Fruit fly (Drosophila melanogaster) whole organism, embryonic: ENCODE measurements around the gene CG6216.

Source experiments
- CG11560 ChIP-seq: fragments of 200-800 bp; sonication (Bioruptor generic); IDR thresholded peaks from 3 replicates; pipeline ENCODE4 v1.3.6; 2022; ENCODE audit warnings: missing biosample characterization, missing genetic modification characterization
- CG11696 ChIP-seq: fragments of 200-800 bp; sonication (Bioruptor generic); IDR thresholded peaks from 2 replicates; pipeline ENCODE4 v1.3.6; 2022; ENCODE audit warnings: missing biosample characterization, missing genetic modification characterization
- CG12659 ChIP-seq: fragments of 200-800 bp; sonication (Bioruptor generic); optimal IDR thresholded peaks from 3 replicates; lab custom pipeline; 2017; ENCODE audit warnings: mild to moderate bottlenecking, missing biosample characterization, missing genetic modification reagents, missing genetic modification characterization
- CG12769 ChIP-seq: fragments of 200-800 bp; sonication (Bioruptor generic); optimal IDR thresholded peaks from 2 replicates; lab custom pipeline; 2019; ENCODE audit warnings: missing biosample characterization, mild to moderate bottlenecking, missing genetic modification characterization, moderate library complexity
- CG13123 ChIP-seq: fragments of 200-800 bp; sonication (Bioruptor generic); optimal IDR thresholded peaks from 2 replicates; lab custom pipeline; 2016; ENCODE audit warnings: missing biosample characterization, missing genetic modification characterization
- CG13287 ChIP-seq: fragments of 200-800 bp; sonication (Bioruptor generic); IDR thresholded peaks from 2 replicates; pipeline ENCODE4 v1.3.6; 2022; ENCODE audit warnings: missing biosample characterization, missing genetic modification characterization; ENCODE audit not compliant: partially characterized antibody
- CG1529 ChIP-seq: fragments of 200-800 bp; sonication (Bioruptor generic); optimal IDR thresholded peaks from 3 replicates; lab custom pipeline; 2018; ENCODE audit warnings: missing biosample characterization, missing genetic modification characterization
- CG1602 ChIP-seq: fragments of 200-800 bp; sonication (Bioruptor generic); optimal IDR thresholded peaks from 3 replicates; lab custom pipeline; 2016; ENCODE audit warnings: missing biosample characterization, missing genetic modification characterization
- CG16813 ChIP-seq: fragments of 200-800 bp; sonication (Bioruptor generic); IDR thresholded peaks from 3 replicates; pipeline ENCODE4 v1.3.6; 2022; ENCODE audit warnings: missing biosample characterization, missing genetic modification characterization; ENCODE audit not compliant: partially characterized antibody
- CG17186 ChIP-seq: fragments of 200-800 bp; sonication (Bioruptor generic); optimal IDR thresholded peaks from 3 replicates; lab custom pipeline; 2017; ENCODE audit warnings: missing biosample characterization, missing genetic modification reagents, missing genetic modification characterization
- CG17568 ChIP-seq: fragments of 200-800 bp; sonication (Bioruptor generic); optimal IDR thresholded peaks from 2 replicates; lab custom pipeline; 2018; ENCODE audit warnings: missing biosample characterization, mild to moderate bottlenecking, missing genetic modification characterization, moderate library complexity
- CG17829 ChIP-seq: fragments of 200-800 bp; optimal IDR thresholded peaks from 2 replicates; lab custom pipeline; 2019; ENCODE audit warnings: missing biosample characterization, mild to moderate bottlenecking, missing genetic modification characterization, moderate library complexity
- CG17912 ChIP-seq: fragments of 200-800 bp; sonication (Bioruptor generic); optimal IDR thresholded peaks from 2 replicates; lab custom pipeline; 2018; ENCODE audit warnings: missing biosample characterization, mild to moderate bottlenecking, missing genetic modification characterization
- CG2120 ChIP-seq: fragments of 200-800 bp; sonication (Bioruptor generic); optimal IDR thresholded peaks from 3 replicates; lab custom pipeline; 2016; ENCODE audit warnings: missing biosample characterization, missing genetic modification characterization
- CG2712 ChIP-seq: fragments of 200-800 bp; optimal IDR thresholded peaks from 3 replicates; lab custom pipeline; 2019; ENCODE audit warnings: missing biosample characterization, mild to moderate bottlenecking, missing genetic modification characterization, moderate library complexity
- CG30020 ChIP-seq: fragments of 200-800 bp; optimal IDR thresholded peaks from 2 replicates; lab custom pipeline; 2019; ENCODE audit warnings: missing biosample characterization, mild to moderate bottlenecking, missing genetic modification characterization, moderate library complexity
- CG30431 ChIP-seq: fragments of 200-800 bp; sonication (Bioruptor generic); optimal IDR thresholded peaks from 2 replicates; lab custom pipeline; 2017; ENCODE audit warnings: missing biosample characterization, missing genetic modification characterization
- CG34422 ChIP-seq: fragments of 200-800 bp; sonication (Bioruptor generic); IDR thresholded peaks from 3 replicates; pipeline ENCODE4 v1.3.6; 2022; ENCODE audit warnings: missing biosample characterization, missing genetic modification characterization
- CG42726 ChIP-seq: fragments of 200-800 bp; sonication (Bioruptor generic); IDR thresholded peaks from 2 replicates; pipeline ENCODE4 v1.3.6; 2022; ENCODE audit warnings: missing biosample characterization, missing genetic modification characterization; ENCODE audit not compliant: partially characterized antibody
- CG4282 ChIP-seq: fragments of 200-800 bp; sonication (Bioruptor generic); optimal IDR thresholded peaks from 2 replicates; lab custom pipeline; 2016; ENCODE audit warnings: missing biosample characterization, missing genetic modification characterization
- CG6791 ChIP-seq: fragments of 200-800 bp; sonication (Bioruptor generic); IDR thresholded peaks from 3 replicates; pipeline ENCODE4 v1.3.6; 2022; ENCODE audit warnings: missing biosample characterization, missing genetic modification characterization; ENCODE audit not compliant: partially characterized antibody
- CG8924 ChIP-seq: fragments of 200-800 bp; optimal IDR thresholded peaks from 3 replicates; lab custom pipeline; 2019; ENCODE audit warnings: missing biosample characterization, mild to moderate bottlenecking, missing genetic modification characterization, moderate library complexity
- CHES-1-like ChIP-seq: fragments of 200-800 bp; sonication (Bioruptor generic); optimal IDR thresholded peaks from 2 replicates; lab custom pipeline; 2016; ENCODE audit warnings: missing biosample characterization, missing genetic modification characterization
- CTCF ChIP-seq: fragments of 200-800 bp; sonication (Bioruptor generic); optimal IDR thresholded peaks from 2 replicates; lab custom pipeline; 2017; ENCODE audit warnings: missing biosample characterization, mild to moderate bottlenecking, missing genetic modification characterization, moderate library complexity
- Dek ChIP-seq: fragments of 200-800 bp; sonication (Bioruptor generic); optimal IDR thresholded peaks from 3 replicates; lab custom pipeline; 2019; ENCODE audit warnings: missing biosample characterization, mild to moderate bottlenecking, missing genetic modification characterization, moderate library complexity
- GATAe ChIP-seq: fragments of 200-800 bp; sonication (Bioruptor generic); conservative IDR thresholded peaks from 2 replicates; pipeline ENCODE4 v1.3.6; 2022; ENCODE audit warnings: missing biosample characterization, missing genetic modification characterization
- H15 ChIP-seq: fragments of 200-800 bp; sonication (Bioruptor generic); IDR thresholded peaks from 3 replicates; pipeline ENCODE4 v1.3.6; 2022; ENCODE audit warnings: missing biosample characterization, missing genetic modification characterization
- HmgZ ChIP-seq: fragments of 200-800 bp; sonication (Bioruptor generic); optimal IDR thresholded peaks from 2 replicates; lab custom pipeline; 2018; ENCODE audit warnings: missing biosample characterization, mild to moderate bottlenecking, missing genetic modification characterization
- Hmr ChIP-seq: fragments of 200-800 bp; sonication (Bioruptor generic); optimal IDR thresholded peaks from 3 replicates; lab custom pipeline; 2017; ENCODE audit warnings: mild to moderate bottlenecking, missing biosample characterization, missing genetic modification reagents, missing genetic modification characterization
- MBD-R2 ChIP-seq: fragments of 200-800 bp; sonication (Bioruptor generic); IDR thresholded peaks from 2 replicates; pipeline ENCODE4 v1.3.6; 2022; ENCODE audit warnings: missing biosample characterization, missing genetic modification characterization
- MTF-1 ChIP-seq: fragments of 200-800 bp; sonication (Bioruptor generic); optimal IDR thresholded peaks from 2 replicates; lab custom pipeline; 2018; ENCODE audit warnings: missing biosample characterization, mild to moderate bottlenecking, missing genetic modification characterization, borderline replicate concordance
- Sin3A ChIP-seq: fragments of >200 bp; optimal IDR thresholded peaks from 2 replicates; lab custom pipeline; 2018
- bbx ChIP-seq: fragments of 200-800 bp; sonication (Bioruptor generic); IDR thresholded peaks from 2 replicates; pipeline ENCODE4 v1.3.6; 2022; ENCODE audit warnings: missing biosample characterization, missing genetic modification characterization; ENCODE audit not compliant: partially characterized antibody
- caup ChIP-seq: fragments of 200-800 bp; sonication (Bioruptor generic); optimal IDR thresholded peaks from 3 replicates; lab custom pipeline; 2017; ENCODE audit warnings: missing biosample characterization, mild to moderate bottlenecking, missing genetic modification characterization, moderate library complexity; ENCODE audit not compliant: severe bottlenecking
- dm ChIP-seq: fragments of 200-800 bp; sonication (Bioruptor generic); optimal IDR thresholded peaks from 3 replicates; lab custom pipeline; 2016; ENCODE audit warnings: missing biosample characterization, missing genetic modification characterization
- ewg ChIP-seq: fragments of 200-800 bp; sonication (Bioruptor generic); optimal IDR thresholded peaks from 3 replicates; lab custom pipeline; 2017; ENCODE audit warnings: mild to moderate bottlenecking, missing biosample characterization, missing genetic modification reagents, missing genetic modification characterization
- ftz-f1 ChIP-seq: fragments of 200-800 bp; sonication (Bioruptor generic); optimal IDR thresholded peaks from 2 replicates; lab custom pipeline; 2016; ENCODE audit warnings: missing biosample characterization, missing genetic modification characterization
- gcm2 ChIP-seq: fragments of 200-800 bp; sonication (Bioruptor generic); optimal IDR thresholded peaks from 2 replicates; lab custom pipeline; 2016; ENCODE audit warnings: missing biosample characterization, missing genetic modification characterization
- gfzf ChIP-seq: fragments of 200-800 bp; sonication (Bioruptor generic); optimal IDR thresholded peaks from 2 replicates; lab custom pipeline; 2016; ENCODE audit warnings: missing biosample characterization, mild to moderate bottlenecking, missing genetic modification characterization, moderate library complexity
- grau ChIP-seq: fragments of 200-800 bp; optimal IDR thresholded peaks from 3 replicates; lab custom pipeline; 2019; ENCODE audit warnings: missing biosample characterization, mild to moderate bottlenecking, missing genetic modification characterization, moderate library complexity
- grn ChIP-seq: fragments of 200-800 bp; sonication (Bioruptor generic); optimal IDR thresholded peaks from 3 replicates; lab custom pipeline; 2017; ENCODE audit warnings: missing biosample characterization, missing genetic modification characterization
- gro ChIP-seq: fragments of 200-800 bp; sonication (Bioruptor generic); optimal IDR thresholded peaks from 2 replicates; lab custom pipeline; 2016; ENCODE audit warnings: missing biosample characterization, missing genetic modification characterization
- her ChIP-seq: fragments of 200-800 bp; sonication (Bioruptor generic); optimal IDR thresholded peaks from 2 replicates; lab custom pipeline; 2016; ENCODE audit warnings: missing biosample characterization, missing genetic modification characterization
- insv ChIP-seq, 2 experiments: fragments of 200-800 bp; sonication (Bioruptor generic); optimal IDR thresholded peaks; 3 replicates each; lab custom pipeline; 2016 to 2018; ENCODE audit warnings: missing biosample characterization in 2 of 2, missing genetic modification characterization in 2 of 2
- inv ChIP-seq: fragments of 200-800 bp; sonication (Bioruptor generic); IDR thresholded peaks from 2 replicates; pipeline ENCODE4 v1.3.6; 2022; ENCODE audit warnings: missing biosample characterization, missing genetic modification characterization; ENCODE audit not compliant: partially characterized antibody
- odd ChIP-seq: fragments of 200-800 bp; sonication (Bioruptor generic); optimal IDR thresholded peaks from 2 replicates; lab custom pipeline; 2017; ENCODE audit warnings: missing biosample characterization, mild to moderate bottlenecking, missing genetic modification characterization
- sens ChIP-seq: fragments of 200-800 bp; sonication (Bioruptor generic); peaks from one replicate; lab custom pipeline; 2016; ENCODE audit warnings: missing biosample characterization, missing genetic modification characterization
- sqz ChIP-seq: fragments of 200-800 bp; sonication (Bioruptor generic); optimal IDR thresholded peaks from 3 replicates; lab custom pipeline; 2018; ENCODE audit warnings: missing biosample characterization, mild to moderate bottlenecking, missing genetic modification characterization
- zf30C ChIP-seq: fragments of 200-800 bp; sonication (Bioruptor generic); optimal IDR thresholded peaks from 3 replicates; lab custom pipeline; 2018; ENCODE audit warnings: missing biosample characterization, mild to moderate bottlenecking, missing genetic modification characterization

CG6216 gene

DNA sequence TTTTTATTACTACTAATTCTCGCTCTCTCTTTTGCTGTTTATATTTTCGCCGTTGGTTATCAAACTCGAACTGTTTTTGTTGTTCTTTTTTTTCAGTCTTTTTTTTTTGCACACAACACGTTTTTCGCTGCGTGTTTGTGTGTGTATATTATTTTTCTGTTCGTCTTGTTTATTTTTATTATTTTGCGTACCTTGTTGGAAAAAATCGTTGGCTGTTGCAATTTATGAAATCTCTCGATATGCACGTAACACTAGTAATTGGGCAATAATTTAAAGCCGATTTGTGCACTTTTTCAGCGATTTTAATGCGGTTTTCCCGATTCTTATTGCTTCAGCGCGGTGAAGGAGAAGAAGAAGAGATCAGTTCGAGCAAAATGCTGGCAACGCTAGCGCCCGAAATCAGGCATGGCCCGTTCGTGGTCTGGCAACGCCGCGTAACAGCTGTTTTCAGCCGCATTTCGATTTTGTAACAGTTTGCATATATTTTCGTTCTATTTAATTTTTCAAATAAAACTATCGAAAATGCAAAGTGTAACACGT lies 30.1 kb downstream of the CG6216 start, which contains the start of the genes FoxK and mRpL2 (continued):
- TF ChIP-seq zf30C (GFP tag; lab: Kevin White, UChicago), result peak; percentile 30
- TF ChIP-seq HmgZ (tag; lab: Kevin White, UChicago), result peak; percentile 54
- TF ChIP-seq CG16813 (GFP tag; lab: Robert Waterston, UW), result no peak
- TF ChIP-seq Dek (tag; lab: Kevin White, UChicago), result no peak
- TF ChIP-seq CG11696 (GFP tag; lab: Robert Waterston, UW), result no peak
- peak; percentile 29 for TF ChIP-seq CG30020
- peak; percentile 48 for TF ChIP-seq gfzf
- peak; percentile 54; the same call in 2 of the 3 replicates for TF ChIP-seq CG6791
- TF ChIP-seq odd (GFP tag; lab: Kevin White, UChicago), result no peak
- peak in 1 of 2 experiments; percentile 38 for TF ChIP-seq insv (GFP tag; optimal IDR thresholded peaks at IDR 0.05; lab: Kevin White, UChicago)
- peak; percentile 21 for TF ChIP-seq CG8924 (tag; lab: Kevin White, UChicago)
- peak; percentile 83 for TF ChIP-seq sqz
- TF ChIP-seq MBD-R2, result peak; percentile 89
- TF ChIP-seq CG42726 (GFP tag; lab: Robert Waterston, UW), result 0 out of 2 replicates have a peak, but pooled peaks have one; percentile 29
- TF ChIP-seq CG1529, result no peak
- no peak for TF ChIP-seq CG30431
- peak; percentile 6 for TF ChIP-seq caup (GFP tag; lab: Kevin White, UChicago)
- peak; percentile 25 for TF ChIP-seq CG17829
- peak; percentile 40 for TF ChIP-seq CG2120
- TF ChIP-seq gcm2 (GFP tag; lab: Kevin White, UChicago), result peak; percentile 2
- TF ChIP-seq CG17568 (GFP tag; lab: Kevin White, UChicago), result no peak
- TF ChIP-seq GATAe (GFP tag; lab: Robert Waterston, UW), result no peak
- peak; percentile 57; the same call in 1 of the 2 replicates for TF ChIP-seq CG13287 (GFP tag; lab: Robert Waterston, UW)
- peak; percentile 89 for TF ChIP-seq ewg (GFP tag; lab: Kevin White, UChicago)
- no peak for TF ChIP-seq CG13123
- TF ChIP-seq H15, result 0 out of 3 replicates have a peak, but pooled peaks have one; percentile 34
- TF ChIP-seq CTCF (GFP tag; lab: Kevin White, UChicago), result peak; percentile 44
- TF ChIP-seq CG17912 (GFP tag; lab: Kevin White, UChicago), result peak; percentile 26
- TF ChIP-seq CG34422 (GFP tag; lab: Robert Waterston, UW), result peak; percentile 74; the same call in 2 of the 3 replicates
- TF ChIP-seq her (GFP tag; lab: Kevin White, UChicago), result no peak
- TF ChIP-seq CG12769 (tag; lab: Kevin White, UChicago), result peak; percentile 10
- peak; percentile 34 for TF ChIP-seq CG2712 (tag; lab: Kevin White, UChicago)
- peak; percentile 72 for TF ChIP-seq Sin3A
- TF ChIP-seq CG4282 (GFP tag; lab: Kevin White, UChicago), result peak; percentile 39
- peak; percentile 53 for TF ChIP-seq CG17186 (GFP tag; lab: Kevin White, UChicago)
- TF ChIP-seq grn (GFP tag; lab: Kevin White, UChicago), result no peak
- TF ChIP-seq CHES-1-like (GFP tag; lab: Kevin White, UChicago), result peak; percentile 40
- peak; percentile 2 for TF ChIP-seq grau (tag; lab: Kevin White, UChicago)
- no peak for TF ChIP-seq CG11560
- TF ChIP-seq sens (GFP tag; lab: Kevin White, UChicago), result peak; percentile 78
- TF ChIP-seq ftz-f1 (GFP tag; lab: Kevin White, UChicago), result no peak
- TF ChIP-seq gro (GFP tag; lab: Kevin White, UChicago), result peak; percentile 18
- peak; percentile 56 for TF ChIP-seq bbx (GFP tag; lab: Robert Waterston, UW)
- TF ChIP-seq CG12659 (GFP tag; lab: Kevin White, UChicago), result peak; percentile 43
- TF ChIP-seq CG1602 (GFP tag; lab: Kevin White, UChicago), result no peak
- TF ChIP-seq inv (GFP tag; lab: Robert Waterston, UW), result peak; percentile 34; the same call in 1 of the 2 replicates
- peak; percentile 55 for TF ChIP-seq MTF-1 (GFP tag; lab: Kevin White, UChicago)
- TF ChIP-seq Hmr, result peak; percentile 4
- peak; percentile 90 for TF ChIP-seq dm (GFP tag; lab: Kevin White, UChicago)
- TF ChIP-seq, all 482 proteins: peak for 105
